Fruit fly (Drosophila melanogaster) Kc167 (cell line): ENCODE results near the gene CG17646.

Source experiments
- Myc ChIP-seq: fragments of >200 bp; optimal IDR thresholded peaks from 2 replicates; lab custom pipeline; 2017; ENCODE audit warnings: missing external identifiers
- Sin3A ChIP-seq: fragments of >200 bp; optimal IDR thresholded peaks from 2 replicates; lab custom pipeline; 2018; ENCODE audit warnings: missing external identifiers
- psq ChIP-seq: fragments of >200 bp; optimal IDR thresholded peaks from 2 replicates; lab custom pipeline; 2017; ENCODE audit warnings: missing external identifiers

DNA sequence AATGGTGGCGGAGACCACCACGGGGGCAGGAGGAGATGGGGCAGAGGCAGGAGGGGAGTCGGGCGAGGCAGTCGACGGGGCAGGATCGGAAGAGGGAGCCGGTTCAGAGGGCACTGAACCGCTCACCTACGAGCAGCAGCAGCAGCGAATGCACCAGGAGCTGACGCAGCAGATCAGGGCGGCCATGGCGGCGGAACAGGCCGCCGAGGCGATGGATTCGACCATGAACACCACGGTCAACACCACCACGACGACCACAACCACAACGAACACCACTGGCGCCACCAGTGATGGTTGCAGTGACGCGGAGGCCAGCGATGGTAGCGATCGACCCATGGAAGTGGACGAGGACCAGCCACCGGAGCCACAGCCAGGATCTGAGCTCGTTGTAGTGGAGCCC is 36.1 kb upstream of the CG17646 start:
- TF ChIP-seq Sin3A (lab: Kevin White, UChicago) (no peak), Myc (lab: Kevin White, UChicago) (no peak), psq (lab: Kevin White, UChicago) (no peak)
